Worm (Caenorhabditis elegans): ENCODE measurements around the gene Y56A3A.6.

DNA sequence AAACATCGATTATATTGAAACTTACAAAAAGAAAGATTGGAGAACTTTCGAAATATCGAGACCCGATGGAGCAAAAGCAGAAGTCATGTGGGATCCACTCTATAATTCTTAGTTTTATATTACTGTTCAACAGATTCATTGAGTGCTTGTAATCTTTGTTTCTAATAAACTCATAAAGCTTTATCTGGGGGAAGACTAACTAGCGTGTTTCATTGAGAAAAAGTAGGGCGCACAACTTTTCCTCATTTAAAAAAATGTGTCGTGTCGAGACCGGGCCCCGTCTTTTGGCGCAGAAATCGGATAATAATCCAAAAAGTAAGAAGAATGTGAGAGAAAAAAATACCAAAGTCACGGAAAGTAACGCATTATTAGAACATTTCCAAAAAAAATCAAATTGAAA is 31.2 kb upstream of the Y56A3A.6 start, which contains the start of gene faah-4:
- no peak for TF ChIP-seq lsy-2 (tag; optimal IDR thresholded peaks at IDR 0.05)
- TF ChIP-seq Y116A8C.19 (tag; optimal IDR thresholded peaks at IDR 0.05; ENCODE audit: borderline replicate concordance) = no peak
- TF ChIP-seq elt-3 (tag; optimal IDR thresholded peaks at IDR 0.05) = no peak
- no peak for TF ChIP-seq alr-1 (tag; optimal IDR thresholded peaks at IDR 0.05; ENCODE audit: borderline replicate concordance)
- TF ChIP-seq nhr-76 (tag; optimal IDR thresholded peaks at IDR 0.05) = no peak
- TF ChIP-seq snpc-4 (tag; optimal IDR thresholded peaks at IDR 0.05) = no peak
- TF ChIP-seq ceh-82 (tag; optimal IDR thresholded peaks at IDR 0.05) = no peak
- TF ChIP-seq ztf-11 (tag; optimal IDR thresholded peaks at IDR 0.05) = no peak
- TF ChIP-seq lin-39 (tag; optimal IDR thresholded peaks at IDR 0.05) = no peak
- no peak for TF ChIP-seq nhr-71 (tag; optimal IDR thresholded peaks at IDR 0.05)
- no peak for TF ChIP-seq skn-1 (tag; optimal IDR thresholded peaks at IDR 0.05)

Measured in whole organism, L1 larva.